Fruit fly (Drosophila melanogaster): Measurements from ENCODE around the gene Dref.

Gene Dref

DNA sequence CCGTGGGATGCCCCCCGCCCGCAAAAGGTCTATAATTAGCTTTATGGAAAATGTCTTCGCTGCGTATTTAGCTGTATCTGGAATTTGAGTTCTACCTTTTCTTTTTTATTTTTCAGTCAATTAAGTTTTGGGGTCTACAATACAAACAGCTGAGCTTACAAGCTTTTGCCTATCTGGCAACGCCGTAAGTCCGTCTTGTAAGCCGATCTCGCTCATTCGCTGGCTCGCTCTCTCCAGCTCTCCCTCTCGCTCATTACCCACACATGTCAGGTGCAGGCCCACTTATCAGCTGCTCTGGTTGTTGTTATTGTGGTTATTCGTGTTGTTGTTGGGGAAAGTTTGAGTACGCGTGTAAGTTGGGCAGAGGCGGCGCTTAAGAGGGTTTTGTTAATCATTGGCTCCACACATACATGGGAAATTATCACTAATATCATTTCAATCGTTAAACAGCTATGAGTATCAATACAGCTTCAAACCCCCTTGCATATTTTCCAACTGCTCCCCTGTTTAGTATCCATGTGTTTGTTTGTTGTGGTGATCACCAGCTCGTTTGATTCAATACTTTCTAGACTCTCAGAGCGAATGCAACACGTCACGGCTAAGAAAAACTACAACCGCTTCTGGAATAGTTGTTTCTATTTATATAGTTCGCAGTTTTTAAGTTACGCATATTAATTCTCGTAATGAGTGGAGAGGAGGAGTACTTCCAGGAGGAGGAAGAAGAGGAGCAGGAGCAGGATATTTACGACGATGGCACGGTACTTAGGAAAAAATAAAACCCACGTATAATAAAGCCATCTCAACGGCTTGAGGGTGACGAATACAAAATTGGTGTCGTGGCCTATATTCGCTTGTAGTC, 43.0 kb upstream of the Dref start (continued):
- TF ChIP-seq CG8290 (GFP tag; optimal IDR thresholded peaks at IDR 0.05) (peak; percentile 91), CG8290 (tag; optimal IDR thresholded peaks at IDR 0.05) (peak in 1 of 2 experiments; percentile 100), CG10959 (GFP tag; IDR thresholded peaks at IDR 0.05) (peak; percentile 93), CG9797 (GFP tag; optimal IDR thresholded peaks at IDR 0.05) (peak; percentile 27), Dbx (GFP tag; IDR thresholded peaks at IDR 0.05) (peak; percentile 99), CG12236 (GFP tag; optimal IDR thresholded peaks at IDR 0.05) (peak; percentile 91), fd102C (GFP tag; optimal IDR thresholded peaks at IDR 0.05) (peak; percentile 1), CG1602 (GFP tag; optimal IDR thresholded peaks at IDR 0.05) (peak; percentile 96), nerfin-1 (tag; optimal IDR thresholded peaks at IDR 0.05) (peak; percentile 88), cas (GFP tag; IDR thresholded peaks at IDR 0.05) (peak; percentile 97), Kr (GFP tag; optimal IDR thresholded peaks at IDR 0.05) (no peak), CG5953 (GFP tag; IDR thresholded peaks at IDR 0.05) (peak; percentile 92), kni (GFP tag; optimal IDR thresholded peaks at IDR 0.05) (peak; percentile 81), CG14667 (GFP tag; IDR thresholded peaks at IDR 0.05) (peak; percentile 95), CG17385 (GFP tag; optimal IDR thresholded peaks at IDR 0.05) (peak; percentile 93), ssp (GFP tag; IDR thresholded peaks at IDR 0.05) (peak; percentile 90), vvl (GFP tag; IDR thresholded peaks at IDR 0.05) (peak; percentile 99), Opbp (GFP tag; IDR thresholded peaks at IDR 0.05; ENCODE audit: partially characterized antibody) (no peak), Rfx (GFP tag; IDR thresholded peaks at IDR 0.05) (peak; percentile 99), ERR (GFP tag; optimal IDR thresholded peaks at IDR 0.05) (peak; percentile 97), CG8359 (GFP tag; optimal IDR thresholded peaks at IDR 0.05; ENCODE audit: borderline replicate concordance) (peak; percentile 78), Asciz (GFP tag; optimal IDR thresholded peaks at IDR 0.05) (peak; percentile 91), CG17361 (GFP tag; IDR thresholded peaks at IDR 0.05) (peak; percentile 92), Oli (tag; optimal IDR thresholded peaks at IDR 0.05) (peak; percentile 95), E2f2 (GFP tag; IDR thresholded peaks at IDR 0.05) (peak; percentile 77), CG6175 (GFP tag; IDR thresholded peaks at IDR 0.05) (peak; percentile 95), Adf1 (GFP tag; IDR thresholded peaks at IDR 0.05) (peak; percentile 84), CG3847 (GFP tag; IDR thresholded peaks at IDR 0.05) (peak; percentile 98), Hr51 (GFP tag; optimal IDR thresholded peaks at IDR 0.05) (peak; percentile 96 to 97), CG7745 (tag; optimal IDR thresholded peaks at IDR 0.05) (peak; percentile 64), CG18619 (GFP tag; optimal IDR thresholded peaks at IDR 0.05) (peak; percentile 96), dati (GFP tag; IDR thresholded peaks at IDR 0.05) (peak; percentile 89), hkb (optimal IDR thresholded peaks at IDR 0.05) (no peak), hkb (GFP tag; IDR thresholded peaks at IDR 0.05) (peak; percentile 97), CG8944 (GFP tag; optimal IDR thresholded peaks at IDR 0.05) (peak; percentile 98), Fer2 (tag; optimal IDR thresholded peaks at IDR 0.05) (peak; percentile 94), Dp (GFP tag; optimal IDR thresholded peaks at IDR 0.05) (peak; percentile 14), sens-2 (GFP tag; IDR thresholded peaks at IDR 0.05) (peak; percentile 96), prd (optimal IDR thresholded peaks at IDR 0.05) (no peak), prd (GFP tag; IDR thresholded peaks at IDR 0.05) (peak; percentile 98), CG7987 (GFP tag; optimal IDR thresholded peaks at IDR 0.05) (peak; percentile 95), Mad (GFP tag; optimal IDR thresholded peaks at IDR 0.05) (peak; percentile 95), knrl (GFP tag; IDR thresholded peaks at IDR 0.05; ENCODE audit: partially characterized antibody) (no peak), CG43689 (GFP tag; IDR thresholded peaks at IDR 0.05) (peak; percentile 93), CG7357 (GFP tag; IDR thresholded peaks at IDR 0.05) (peak; percentile 91), rib (GFP tag; IDR thresholded peaks at IDR 0.05) (peak; percentile 98), trem (tag; optimal IDR thresholded peaks at IDR 0.05) (peak; percentile 84), peb (GFP tag; IDR thresholded peaks at IDR 0.05) (peak; percentile 93), CG15269 (tag; optimal IDR thresholded peaks at IDR 0.05) (peak; percentile 97), CG17359 (tag; optimal IDR thresholded peaks at IDR 0.05) (peak; percentile 98)

All from whole organism, embryonic.